Worm (Caenorhabditis elegans): Measurements from ENCODE around the gene M04B2.7.

- no peak for TF ChIP-seq him-1 (tag; optimal IDR thresholded peaks at IDR 0.05)
- no peak for TF ChIP-seq dao-5 (tag; optimal IDR thresholded peaks at IDR 0.05)
- peak; percentile 22 for TF ChIP-seq W03F9.2 (tag; optimal IDR thresholded peaks at IDR 0.05)
These were observed 26.2 kb downstream of the M04B2.7 start for ce11 chrIV:11522225-11522952.
